Worm (Caenorhabditis elegans): Measurements from ENCODE around the gene smf-1.

The smf-1 gene

ce11 chrX:6722966-6723365 lies at the start of gene smf-1:
smf-1 (minus strand) TSS chrX:6723066.
- TF ChIP-seq dve-1 (tag; optimal IDR thresholded peaks at IDR 0.05; ENCODE audit: insufficient read depth) (peak; percentile 27), unc-62 (GFP tag; optimal IDR thresholded peaks at IDR 0.05 in 1 of 2) (peak in 1 of 2 experiments; percentile 34), unc-62 (tag; optimal IDR thresholded peaks at IDR 0.05) (no peak), F10B5.3 (tag; optimal IDR thresholded peaks at IDR 0.05) (no peak)

- peak; percentile 42 for TF ChIP-seq nhr-28 (tag; optimal IDR thresholded peaks at IDR 0.05)
- TF ChIP-seq pqm-1 (tag; optimal IDR thresholded peaks at IDR 0.05) = peak; percentile 59
- no peak for TF ChIP-seq spr-1 (tag; optimal IDR thresholded peaks at IDR 0.05)
- no peak for TF ChIP-seq hif-1 (tag; optimal IDR thresholded peaks at IDR 0.05)
- peak; percentile 69 for TF ChIP-seq dmd-6 (GFP tag; IDR thresholded peaks at IDR 0.05)
- TF ChIP-seq dve-1 (tag; optimal IDR thresholded peaks at IDR 0.05; ENCODE audit: insufficient read depth) = peak; percentile 38
- no peak for TF ChIP-seq madf-5 (GFP tag; IDR thresholded peaks at IDR 0.05)
- no peak for TF ChIP-seq daf-16 (GFP tag; optimal IDR thresholded peaks at IDR 0.05)
- TF ChIP-seq daf-16 (tag; optimal IDR thresholded peaks at IDR 0.05) = peak; percentile 5
- no peak for TF ChIP-seq zag-1 (tag; optimal IDR thresholded peaks at IDR 0.05)
These were observed 38.9 kb upstream of the smf-1 start, which contains the start of gene abts-4 for ce11 chrX:6761688-6762185. abts-4 (minus strand) TSS chrX:6761738.

- TF ChIP-seq hlh-11 (tag; optimal IDR thresholded peaks at IDR 0.05) (peak; percentile 41), hif-1 (tag; optimal IDR thresholded peaks at IDR 0.05) (no peak), skn-1 (tag; optimal IDR thresholded peaks at IDR 0.05) (no peak), snpc-4 (tag; optimal IDR thresholded peaks at IDR 0.05) (no peak), ztf-11 (tag; optimal IDR thresholded peaks at IDR 0.05) (no peak), cey-2 (tag; optimal IDR thresholded peaks at IDR 0.05; ENCODE audit: borderline replicate concordance, insufficient read depth) (no peak), lin-29 (GFP tag; IDR thresholded peaks at IDR 0.05) (no peak), zfp-3 (GFP tag; conservative IDR thresholded peaks at IDR 0.05) (0 out of 2 replicates have a peak, but pooled peaks have one; percentile 18), dve-1 (tag; optimal IDR thresholded peaks at IDR 0.05; ENCODE audit: insufficient read depth) (peak; percentile 20), nhr-28 (tag; optimal IDR thresholded peaks at IDR 0.05) (peak; percentile 25), pha-4 (GFP tag; IDR thresholded peaks at IDR 0.05) (no peak), pha-4 (tag; optimal IDR thresholded peaks at IDR 0.05) (no peak), ceh-62 (tag; optimal IDR thresholded peaks at IDR 0.05) (no peak), tra-1 (GFP tag; IDR thresholded peaks at IDR 0.05) (no peak), nhr-11 (tag; optimal IDR thresholded peaks at IDR 0.05) (no peak), daf-16 (GFP tag; optimal IDR thresholded peaks at IDR 0.05) (no peak), daf-16 (tag; optimal IDR thresholded peaks at IDR 0.05) (peak; percentile 26), sdz-12 (GFP tag; optimal IDR thresholded peaks at IDR 0.05) (no peak), mep-1 (tag; optimal IDR thresholded peaks at IDR 0.05) (no peak), nhr-48 (tag; optimal IDR thresholded peaks at IDR 0.05) (no peak), hmg-1.1 (GFP tag; IDR thresholded peaks at IDR 0.05) (no peak), Y48G9A.11 (GFP tag; IDR thresholded peaks at IDR 0.05) (no peak), F26F4.8 (GFP tag; conservative IDR thresholded peaks at IDR 0.05) (no peak), hlh-30 (tag; optimal IDR thresholded peaks at IDR 0.05; ENCODE audit: insufficient read depth) (no peak), dmd-6 (GFP tag; IDR thresholded peaks at IDR 0.05) (peak; percentile 79), ZK546.5 (tag; optimal IDR thresholded peaks at IDR 0.05) (no peak), ceh-82 (tag; optimal IDR thresholded peaks at IDR 0.05) (no peak), aly-2 (tag; optimal IDR thresholded peaks at IDR 0.05) (no peak), pqm-1 (tag; optimal IDR thresholded peaks at IDR 0.05) (peak; percentile 39), nhr-6 (tag; optimal IDR thresholded peaks at IDR 0.05) (no peak), jun-1 (tag; optimal IDR thresholded peaks at IDR 0.05) (no peak), ctbp-1 (GFP tag; IDR thresholded peaks at IDR 0.05) (no peak)
These were observed 38.3 kb upstream of the smf-1 start for ce11 chrX:6761211-6761610.

Measured in whole organism, L4 larva.